Fruit fly (Drosophila melanogaster) whole organism, pupa: ENCODE measurements around the gene CG42852.

Source experiments
- CG14655 ChIP-seq: fragments of 200-800 bp; sonication (Bioruptor generic); optimal IDR thresholded peaks from 3 replicates; lab custom pipeline; 2017; ENCODE audit warnings: mild to moderate bottlenecking, missing biosample characterization, missing genetic modification reagents, missing genetic modification characterization
- CG8301 ChIP-seq: fragments of 200-800 bp; sonication (Bioruptor generic); optimal IDR thresholded peaks from 2 replicates; lab custom pipeline; 2018; ENCODE audit warnings: missing biosample characterization, mild to moderate bottlenecking, missing genetic modification characterization
- Pif1B ChIP-seq: fragments of 200-800 bp; sonication (Bioruptor generic); optimal IDR thresholded peaks from 3 replicates; lab custom pipeline; 2016; ENCODE audit warnings: missing biosample characterization, missing genetic modification characterization

- no peak for TF ChIP-seq Pif1B (GFP tag; lab: Kevin White, UChicago)
- TF ChIP-seq CG14655 (GFP tag; lab: Kevin White, UChicago) = no peak
- no peak for TF ChIP-seq CG8301
These were observed 27.2 kb upstream of the CG42852 start, which contains the start of gene PGRP-SB1 for dm6 chr3L:16727939-16728635.
